Fruit fly (Drosophila melanogaster) whole organism, embryonic: ENCODE data around the gene Tcs4.

ENCODE experiments used
- Bgb ChIP-seq: fragments of 200-800 bp; sonication (Bioruptor generic); IDR thresholded peaks from 2 replicates; pipeline ENCODE4 v1.3.6; 2022; ENCODE audit warnings: missing biosample characterization, missing genetic modification characterization; ENCODE audit not compliant: partially characterized antibody
- CG10366 ChIP-seq: fragments of 200-800 bp; sonication (Bioruptor generic); IDR thresholded peaks from 2 replicates; pipeline ENCODE4 v1.3.6; 2022; ENCODE audit warnings: missing biosample characterization, missing genetic modification characterization
- CG10565 ChIP-seq: fragments of 200-800 bp; sonication (Bioruptor generic); optimal IDR thresholded peaks from 3 replicates; lab custom pipeline; 2016; ENCODE audit warnings: missing biosample characterization, mild to moderate bottlenecking, missing genetic modification characterization
- CG10654 ChIP-seq: fragments of 200-800 bp; sonication (Bioruptor generic); optimal IDR thresholded peaks from 2 replicates; lab custom pipeline; 2016; ENCODE audit warnings: missing biosample characterization, missing genetic modification characterization
- CG12155 ChIP-seq: fragments of 200-800 bp; sonication (Bioruptor generic); optimal IDR thresholded peaks from 3 replicates; lab custom pipeline; 2016; ENCODE audit warnings: missing biosample characterization, missing genetic modification characterization
- CG13775 ChIP-seq: fragments of 200-800 bp; sonication (Bioruptor generic); optimal IDR thresholded peaks from 3 replicates; lab custom pipeline; 2017; ENCODE audit warnings: missing biosample characterization, mild to moderate bottlenecking, missing genetic modification characterization
- CG13894 ChIP-seq: fragments of 200-800 bp; sonication (Bioruptor generic); optimal IDR thresholded peaks from 3 replicates; lab custom pipeline; 2018; ENCODE audit warnings: missing biosample characterization, mild to moderate bottlenecking, missing genetic modification characterization, moderate library complexity
- CG14014 ChIP-seq: fragments of 200-800 bp; sonication (Bioruptor generic); IDR thresholded peaks from 2 replicates; pipeline ENCODE4 v1.3.6; 2022; ENCODE audit warnings: missing biosample characterization, missing genetic modification characterization
- CG14667 ChIP-seq: fragments of 200-800 bp; sonication (Bioruptor generic); IDR thresholded peaks from 2 replicates; pipeline ENCODE4 v1.3.6; 2022; ENCODE audit warnings: missing biosample characterization, missing genetic modification characterization
- CG1602 ChIP-seq: fragments of 200-800 bp; sonication (Bioruptor generic); optimal IDR thresholded peaks from 3 replicates; lab custom pipeline; 2016; ENCODE audit warnings: missing biosample characterization, missing genetic modification characterization
- CG16813 ChIP-seq: fragments of 200-800 bp; sonication (Bioruptor generic); IDR thresholded peaks from 3 replicates; pipeline ENCODE4 v1.3.6; 2022; ENCODE audit warnings: missing biosample characterization, missing genetic modification characterization; ENCODE audit not compliant: partially characterized antibody
- CG17186 ChIP-seq: fragments of 200-800 bp; sonication (Bioruptor generic); optimal IDR thresholded peaks from 3 replicates; lab custom pipeline; 2017; ENCODE audit warnings: missing biosample characterization, missing genetic modification reagents, missing genetic modification characterization
- CG17829 ChIP-seq: fragments of 200-800 bp; optimal IDR thresholded peaks from 2 replicates; lab custom pipeline; 2019; ENCODE audit warnings: missing biosample characterization, mild to moderate bottlenecking, missing genetic modification characterization, moderate library complexity
- CG1792 ChIP-seq: fragments of 200-800 bp; sonication (Bioruptor generic); optimal IDR thresholded peaks from 2 replicates; lab custom pipeline; 2016; ENCODE audit warnings: missing biosample characterization, missing genetic modification characterization
- CG2712 ChIP-seq: fragments of 200-800 bp; optimal IDR thresholded peaks from 3 replicates; lab custom pipeline; 2019; ENCODE audit warnings: missing biosample characterization, mild to moderate bottlenecking, missing genetic modification characterization, moderate library complexity
- CG5245 ChIP-seq: fragments of 200-800 bp; sonication (Bioruptor generic); optimal IDR thresholded peaks from 3 replicates; lab custom pipeline; 2016; ENCODE audit warnings: missing biosample characterization, missing genetic modification characterization
- CG6813 ChIP-seq: fragments of 200-800 bp; sonication (Bioruptor generic); optimal IDR thresholded peaks from 2 replicates; lab custom pipeline; 2017; ENCODE audit warnings: missing biosample characterization, missing genetic modification characterization, mild to moderate bottlenecking, moderate library complexity, missing genetic modification reagents
- CG7357 ChIP-seq: fragments of 200-800 bp; sonication (Bioruptor generic); IDR thresholded peaks from 3 replicates; pipeline ENCODE4 v1.3.6; 2022; ENCODE audit warnings: missing biosample characterization, missing genetic modification characterization
- CkIIα-i1 ChIP-seq: fragments of 200-800 bp; sonication (Bioruptor generic); IDR thresholded peaks from 2 replicates; pipeline ENCODE4 v1.3.6; 2022; ENCODE audit warnings: missing biosample characterization, missing genetic modification characterization
- Dek ChIP-seq: fragments of 200-800 bp; sonication (Bioruptor generic); optimal IDR thresholded peaks from 3 replicates; lab custom pipeline; 2019; ENCODE audit warnings: missing biosample characterization, mild to moderate bottlenecking, missing genetic modification characterization, moderate library complexity
- E2f2 ChIP-seq: fragments of 200-800 bp; sonication (Bioruptor generic); IDR thresholded peaks from 2 replicates; pipeline ENCODE4 v1.3.6; 2022; ENCODE audit warnings: missing biosample characterization, missing genetic modification characterization
- GATAe ChIP-seq: fragments of 200-800 bp; sonication (Bioruptor generic); conservative IDR thresholded peaks from 2 replicates; pipeline ENCODE4 v1.3.6; 2022; ENCODE audit warnings: missing biosample characterization, missing genetic modification characterization
- Gug ChIP-seq: fragments of 200-800 bp; sonication (Bioruptor generic); IDR thresholded peaks from 4 replicates; pipeline ENCODE4 v1.3.6; 2022; ENCODE audit warnings: missing biosample characterization, missing genetic modification characterization
- Hmr ChIP-seq: fragments of 200-800 bp; sonication (Bioruptor generic); optimal IDR thresholded peaks from 3 replicates; lab custom pipeline; 2017; ENCODE audit warnings: mild to moderate bottlenecking, missing biosample characterization, missing genetic modification reagents, missing genetic modification characterization
- Jarid2 ChIP-seq: fragments of 200-800 bp; sonication (Bioruptor generic); optimal IDR thresholded peaks from 3 replicates; lab custom pipeline; 2017; ENCODE audit warnings: mild to moderate bottlenecking, missing biosample characterization, missing genetic modification reagents, missing genetic modification characterization
- Mad ChIP-seq: fragments of 200-800 bp; sonication (Bioruptor generic); optimal IDR thresholded peaks from 2 replicates; lab custom pipeline; 2016; ENCODE audit warnings: missing biosample characterization, missing genetic modification characterization
- Poxn ChIP-seq: fragments of 200-800 bp; sonication (Bioruptor generic); IDR thresholded peaks from 2 replicates; pipeline ENCODE4 v1.3.6; 2022; ENCODE audit warnings: missing biosample characterization, missing genetic modification characterization
- Sox102F ChIP-seq: fragments of 200-800 bp; sonication (Bioruptor generic); optimal IDR thresholded peaks from 2 replicates; lab custom pipeline; 2018; ENCODE audit warnings: missing biosample characterization, mild to moderate bottlenecking, missing genetic modification characterization, moderate library complexity
- al ChIP-seq: fragments of 200-800 bp; sonication (Bioruptor generic); IDR thresholded peaks from 2 replicates; pipeline ENCODE4 v1.3.6; 2022; ENCODE audit warnings: missing biosample characterization, missing genetic modification characterization
- cas ChIP-seq: fragments of 200-800 bp; sonication (Bioruptor generic); IDR thresholded peaks from 2 replicates; pipeline ENCODE4 v1.3.6; 2022; ENCODE audit warnings: missing biosample characterization, missing genetic modification characterization
- crc ChIP-seq: fragments of 200-800 bp; sonication (Bioruptor generic); optimal IDR thresholded peaks from 2 replicates; lab custom pipeline; 2016; ENCODE audit warnings: missing biosample characterization, missing genetic modification characterization
- dan ChIP-seq: fragments of 200-800 bp; sonication (Bioruptor generic); IDR thresholded peaks from 2 replicates; pipeline ENCODE4 v1.3.6; 2022; ENCODE audit warnings: missing biosample characterization, missing genetic modification characterization
- danr ChIP-seq: fragments of 200-800 bp; sonication (Bioruptor generic); IDR thresholded peaks from 2 replicates; pipeline ENCODE4 v1.3.6; 2022; ENCODE audit warnings: missing biosample characterization, missing genetic modification characterization
- emc ChIP-seq: fragments of 200-800 bp; sonication (Bioruptor generic); optimal IDR thresholded peaks from 2 replicates; lab custom pipeline; 2016; ENCODE audit warnings: missing biosample characterization, missing genetic modification characterization
- fd3F ChIP-seq: fragments of 200-800 bp; sonication (Bioruptor generic); optimal IDR thresholded peaks from 2 replicates; lab custom pipeline; 2018; ENCODE audit warnings: missing biosample characterization, mild to moderate bottlenecking, missing genetic modification characterization, moderate library complexity
- fd64A ChIP-seq: fragments of 200-800 bp; sonication (Bioruptor generic); optimal IDR thresholded peaks from 3 replicates; lab custom pipeline; 2018; ENCODE audit warnings: missing biosample characterization, mild to moderate bottlenecking, missing genetic modification characterization
- gro ChIP-seq: fragments of 200-800 bp; sonication (Bioruptor generic); optimal IDR thresholded peaks from 2 replicates; lab custom pipeline; 2016; ENCODE audit warnings: missing biosample characterization, missing genetic modification characterization
- hkb ChIP-seq, 2 experiments: fragments of 200-800 bp in 1 of 2; fragments of >200 bp in 1 of 2; sonication (Bioruptor generic) in 1 of 2; IDR thresholded peaks in 1 of 2; optimal IDR thresholded peaks in 1 of 2; 2 replicates each; pipeline versions ENCODE4 v1.3.6 to Lab custom; 2017 to 2022; ENCODE audit warnings: missing biosample characterization in 1 of 2, missing genetic modification characterization in 1 of 2
- klu ChIP-seq: fragments of 200-800 bp; sonication (Bioruptor generic); IDR thresholded peaks from 2 replicates; pipeline ENCODE4 v1.3.6; 2022; ENCODE audit warnings: missing biosample characterization, missing genetic modification characterization
- lmd ChIP-seq: fragments of 200-800 bp; sonication (Bioruptor generic); IDR thresholded peaks from 2 replicates; pipeline ENCODE4 v1.3.6; 2022; ENCODE audit warnings: missing biosample characterization, missing genetic modification characterization
- mirr ChIP-seq: fragments of 200-800 bp; sonication (Bioruptor generic); optimal IDR thresholded peaks from 3 replicates; lab custom pipeline; 2018; ENCODE audit warnings: missing biosample characterization, mild to moderate bottlenecking, missing genetic modification characterization
- p53 ChIP-seq: fragments of 200-800 bp; sonication (Bioruptor generic); optimal IDR thresholded peaks from 2 replicates; lab custom pipeline; 2016; ENCODE audit warnings: missing biosample characterization, missing genetic modification characterization
- phol ChIP-seq: fragments of 200-800 bp; sonication (Bioruptor generic); optimal IDR thresholded peaks from 3 replicates; lab custom pipeline; 2018; ENCODE audit warnings: missing biosample characterization, mild to moderate bottlenecking, missing genetic modification characterization, moderate library complexity
- prd ChIP-seq, 3 experiments: fragments of >200 bp in 2 of 3; fragments of 200-800 bp in 1 of 3; sonication (Bioruptor generic) in 1 of 3; optimal IDR thresholded peaks in 2 of 3; IDR thresholded peaks in 1 of 3; 2 replicates in 2 of 3; 3 replicates in 1 of 3; pipeline versions ENCODE4 v1.3.6 to Lab custom; 2017 to 2022; ENCODE audit warnings: missing biosample characterization in 1 of 3, missing genetic modification characterization in 1 of 3
- sima ChIP-seq: fragments of 200-800 bp; sonication (Bioruptor generic); optimal IDR thresholded peaks from 2 replicates; lab custom pipeline; 2016; ENCODE audit warnings: missing biosample characterization, missing genetic modification characterization
- ssp ChIP-seq: fragments of 200-800 bp; sonication (Bioruptor generic); IDR thresholded peaks from 2 replicates; pipeline ENCODE4 v1.3.6; 2022; ENCODE audit warnings: missing biosample characterization, missing genetic modification characterization
- tap ChIP-seq: fragments of 200-800 bp; optimal IDR thresholded peaks from 3 replicates; lab custom pipeline; 2019; ENCODE audit warnings: missing biosample characterization, mild to moderate bottlenecking, missing genetic modification characterization, moderate library complexity
- unc-4 ChIP-seq: fragments of 200-800 bp; sonication (Bioruptor generic); IDR thresholded peaks from 2 replicates; pipeline ENCODE4 v1.3.6; 2022; ENCODE audit warnings: missing biosample characterization, missing genetic modification characterization; ENCODE audit not compliant: partially characterized antibody

Tcs4 gene

dm6 chrX:19651757-19652419, 49.7 kb downstream of the Tcs4 start, which contains the start of the genes Ranbp21 and Elys (continued):
- TF ChIP-seq CG13775 (GFP tag; lab: Kevin White, UChicago) (peak; percentile 58), E2f2 (GFP tag; lab: Robert Waterston, UW) (peak; percentile 61), CG10565 (GFP tag; lab: Kevin White, UChicago) (no peak), CG10366 (peak; percentile 55), CG2712 (tag; lab: Kevin White, UChicago) (no peak), Poxn (GFP tag; lab: Robert Waterston, UW) (no peak), mirr (GFP tag; lab: Kevin White, UChicago) (no peak), CG17829 (tag; lab: Kevin White, UChicago) (peak; percentile 33), hkb (optimal IDR thresholded peaks at IDR 0.05; lab: Kevin White, UChicago) (peak; percentile 72), hkb (GFP tag; IDR thresholded peaks at IDR 0.05; lab: Robert Waterston, UW) (peak; percentile 53; the same call in 1 of the 2 replicates), Gug (GFP tag; lab: Robert Waterston, UW) (peak; percentile 69; the same call in 3 of the 4 replicates), lmd (GFP tag; lab: Robert Waterston, UW) (peak; percentile 61), CG5245 (GFP tag; lab: Kevin White, UChicago) (peak; percentile 28), CG13894 (no peak), CG16813 (GFP tag; lab: Robert Waterston, UW) (0 out of 3 replicates have a peak, but pooled peaks have one; percentile 56), CG14014 (GFP tag; lab: Robert Waterston, UW) (0 out of 2 replicates have a peak, but pooled peaks have one; percentile 29), al (GFP tag; lab: Robert Waterston, UW) (peak; percentile 49; the same call in 1 of the 2 replicates), crc (GFP tag; lab: Kevin White, UChicago) (peak; percentile 37), tap (no peak), ssp (GFP tag; lab: Robert Waterston, UW) (peak; percentile 47), phol (tag; lab: Kevin White, UChicago) (peak; percentile 59), Dek (tag; lab: Kevin White, UChicago) (no peak), gro (GFP tag; lab: Kevin White, UChicago) (no peak), CG10654 (GFP tag; lab: Kevin White, UChicago) (no peak), dan (GFP tag; lab: Robert Waterston, UW) (0 out of 2 replicates have a peak, but pooled peaks have one; percentile 30), CG7357 (peak; percentile 42; the same call in 1 of the 3 replicates), CG17186 (GFP tag; lab: Kevin White, UChicago) (peak; percentile 12), fd3F (GFP tag; lab: Kevin White, UChicago) (peak; percentile 3), CG14667 (GFP tag; lab: Robert Waterston, UW) (peak; percentile 37; the same call in 1 of the 2 replicates), emc (no peak), danr (no peak), Bgb (GFP tag; lab: Robert Waterston, UW) (peak; percentile 31; the same call in 1 of the 2 replicates), sima (GFP tag; lab: Kevin White, UChicago) (no peak), CG1602 (GFP tag; lab: Kevin White, UChicago) (peak; percentile 50), unc-4 (GFP tag; lab: Robert Waterston, UW) (peak; percentile 44; the same call in 1 of the 2 replicates), CkIIα-i1 (no peak), CG1792 (GFP tag; lab: Kevin White, UChicago) (peak; percentile 55), cas (no peak), GATAe (no peak), Mad (GFP tag; lab: Kevin White, UChicago) (peak; percentile 62), Jarid2 (no peak), prd (optimal IDR thresholded peaks at IDR 0.05; lab: Kevin White, UChicago) (no peak), prd (GFP tag; IDR thresholded peaks at IDR 0.05; lab: Robert Waterston, UW) (peak; percentile 75), klu (GFP tag; lab: Robert Waterston, UW) (peak; percentile 58), CG6813 (GFP tag; lab: Kevin White, UChicago) (no peak), fd64A (GFP tag; lab: Kevin White, UChicago) (no peak), Sox102F (GFP tag; lab: Kevin White, UChicago) (no peak), CG12155 (GFP tag; lab: Kevin White, UChicago) (peak; percentile 50), p53 (peak; percentile 35), Hmr (GFP tag; lab: Kevin White, UChicago) (no peak)
